Fruit fly (Drosophila melanogaster) whole organism, embryonic: Measurements from ENCODE around the gene CG10376.

ENCODE experiments used
- Ada2b ChIP-seq: fragments of 200-800 bp; sonication (Bioruptor generic); IDR thresholded peaks from 2 replicates; pipeline ENCODE4 v1.3.6; 2022; ENCODE audit warnings: missing biosample characterization, missing genetic modification characterization
- CG10147 ChIP-seq: fragments of 200-800 bp; sonication (Bioruptor generic); optimal IDR thresholded peaks from 2 replicates; lab custom pipeline; 2019; ENCODE audit warnings: missing biosample characterization, mild to moderate bottlenecking, missing genetic modification characterization, moderate library complexity
- CG10565 ChIP-seq: fragments of 200-800 bp; sonication (Bioruptor generic); optimal IDR thresholded peaks from 3 replicates; lab custom pipeline; 2016; ENCODE audit warnings: missing biosample characterization, mild to moderate bottlenecking, missing genetic modification characterization
- CG10979 ChIP-seq: fragments of 200-800 bp; sonication (Bioruptor generic); optimal IDR thresholded peaks from 2 replicates; lab custom pipeline; 2018; ENCODE audit warnings: missing biosample characterization, mild to moderate bottlenecking, missing genetic modification characterization, moderate library complexity
- CG11085 ChIP-seq: fragments of 200-800 bp; sonication (Bioruptor generic); IDR thresholded peaks from 2 replicates; pipeline ENCODE4 v1.3.6; 2022; ENCODE audit warnings: missing biosample characterization, missing genetic modification characterization
- CG12071 ChIP-seq: fragments of 200-800 bp; sonication (Bioruptor generic); optimal IDR thresholded peaks from 3 replicates; lab custom pipeline; 2018; ENCODE audit warnings: missing biosample characterization, mild to moderate bottlenecking, missing genetic modification characterization
- CG12104 ChIP-seq: fragments of 200-800 bp; sonication (Bioruptor generic); optimal IDR thresholded peaks from 3 replicates; lab custom pipeline; 2016; ENCODE audit warnings: missing biosample characterization, missing genetic modification characterization
- CG14014 ChIP-seq: fragments of 200-800 bp; sonication (Bioruptor generic); IDR thresholded peaks from 2 replicates; pipeline ENCODE4 v1.3.6; 2022; ENCODE audit warnings: missing biosample characterization, missing genetic modification characterization
- CG14667 ChIP-seq: fragments of 200-800 bp; sonication (Bioruptor generic); IDR thresholded peaks from 2 replicates; pipeline ENCODE4 v1.3.6; 2022; ENCODE audit warnings: missing biosample characterization, missing genetic modification characterization
- CG15601 ChIP-seq: fragments of 200-800 bp; sonication (Bioruptor generic); optimal IDR thresholded peaks from 3 replicates; lab custom pipeline; 2019; ENCODE audit warnings: missing biosample characterization, mild to moderate bottlenecking, missing genetic modification characterization, moderate library complexity
- CG17359 ChIP-seq: fragments of 200-800 bp; sonication (Bioruptor generic); optimal IDR thresholded peaks from 3 replicates; lab custom pipeline; 2018; ENCODE audit warnings: missing biosample characterization, mild to moderate bottlenecking, missing genetic modification characterization, moderate library complexity
- CG17612 ChIP-seq: fragments of 200-800 bp; sonication (Bioruptor generic); IDR thresholded peaks from 2 replicates; pipeline ENCODE4 v1.3.6; 2022; ENCODE audit warnings: missing biosample characterization, missing genetic modification characterization
- CG1832 ChIP-seq: fragments of 200-800 bp; sonication (Bioruptor generic); optimal IDR thresholded peaks from 2 replicates; lab custom pipeline; 2017; ENCODE audit warnings: missing biosample characterization, mild to moderate bottlenecking, missing genetic modification characterization, inconsistent platforms
- CG2129 ChIP-seq: fragments of 200-800 bp; sonication (Bioruptor generic); IDR thresholded peaks from 2 replicates; pipeline ENCODE4 v1.3.6; 2022; ENCODE audit warnings: missing biosample characterization, missing genetic modification characterization; ENCODE audit not compliant: partially characterized antibody
- CG30403 ChIP-seq: fragments of 200-800 bp; sonication (Bioruptor generic); optimal IDR thresholded peaks from 3 replicates; lab custom pipeline; 2016; ENCODE audit warnings: missing biosample characterization, missing genetic modification characterization
- CG31388 ChIP-seq: fragments of 200-800 bp; sonication (Bioruptor generic); optimal IDR thresholded peaks from 2 replicates; lab custom pipeline; 2016; ENCODE audit warnings: missing biosample characterization, missing genetic modification characterization
- CG43689 ChIP-seq: fragments of 200-800 bp; sonication (Bioruptor generic); IDR thresholded peaks from 2 replicates; pipeline ENCODE4 v1.3.6; 2022; ENCODE audit warnings: missing biosample characterization, missing genetic modification characterization
- CG5180 ChIP-seq: fragments of 200-800 bp; sonication (Bioruptor generic); optimal IDR thresholded peaks from 3 replicates; lab custom pipeline; 2017; ENCODE audit warnings: missing biosample characterization, missing genetic modification characterization, mild to moderate bottlenecking, moderate library complexity, missing genetic modification reagents
- CG5245 ChIP-seq: fragments of 200-800 bp; sonication (Bioruptor generic); optimal IDR thresholded peaks from 3 replicates; lab custom pipeline; 2016; ENCODE audit warnings: missing biosample characterization, missing genetic modification characterization
- CG6689 ChIP-seq: fragments of 200-800 bp; sonication (Bioruptor generic); IDR thresholded peaks from 2 replicates; pipeline ENCODE4 v1.3.6; 2022; ENCODE audit warnings: missing biosample characterization, missing genetic modification characterization
- CG7928 ChIP-seq: fragments of 200-800 bp; sonication (Bioruptor generic); optimal IDR thresholded peaks from 2 replicates; lab custom pipeline; 2017; ENCODE audit warnings: missing biosample characterization, mild to moderate bottlenecking, missing genetic modification characterization
- CG8089 ChIP-seq: fragments of 200-800 bp; sonication (Bioruptor generic); optimal IDR thresholded peaks from 3 replicates; lab custom pipeline; 2016; ENCODE audit warnings: missing biosample characterization, missing genetic modification characterization
- CG8281 ChIP-seq: fragments of 200-800 bp; sonication (Bioruptor generic); optimal IDR thresholded peaks from 2 replicates; lab custom pipeline; 2018; ENCODE audit warnings: missing biosample characterization, mild to moderate bottlenecking, missing genetic modification characterization, moderate library complexity
- CG8924 ChIP-seq: fragments of 200-800 bp; optimal IDR thresholded peaks from 3 replicates; lab custom pipeline; 2019; ENCODE audit warnings: missing biosample characterization, mild to moderate bottlenecking, missing genetic modification characterization, moderate library complexity
- CG9876 ChIP-seq: fragments of 200-800 bp; sonication (Bioruptor generic); optimal IDR thresholded peaks from 2 replicates; lab custom pipeline; 2016; ENCODE audit warnings: missing biosample characterization, missing genetic modification characterization
- D19A ChIP-seq: fragments of 200-800 bp; optimal IDR thresholded peaks from 3 replicates; lab custom pipeline; 2019; ENCODE audit warnings: missing biosample characterization, mild to moderate bottlenecking, missing genetic modification characterization, moderate library complexity
- Dll ChIP-seq: fragments of 200-800 bp; sonication (Bioruptor generic); IDR thresholded peaks from 4 replicates; pipeline ENCODE4 v1.3.6; 2022; ENCODE audit warnings: missing biosample characterization, missing genetic modification characterization; ENCODE audit not compliant: partially characterized antibody
- Dref ChIP-seq: fragments of 200-800 bp; sonication (Bioruptor generic); IDR thresholded peaks from 2 replicates; pipeline ENCODE4 v1.3.6; 2022; ENCODE audit warnings: missing biosample characterization, missing genetic modification characterization
- Ets65A ChIP-seq: fragments of 200-800 bp; sonication (Bioruptor generic); peaks from one replicate; lab custom pipeline; 2016; ENCODE audit warnings: missing biosample characterization, missing genetic modification characterization
- Hr3 ChIP-seq: fragments of 200-800 bp; sonication (Bioruptor generic); optimal IDR thresholded peaks from 3 replicates; lab custom pipeline; 2016; ENCODE audit warnings: missing biosample characterization, missing genetic modification characterization
- Mad ChIP-seq: fragments of 200-800 bp; sonication (Bioruptor generic); optimal IDR thresholded peaks from 2 replicates; lab custom pipeline; 2016; ENCODE audit warnings: missing biosample characterization, missing genetic modification characterization
- NFAT ChIP-seq: fragments of 200-800 bp; sonication (Bioruptor generic); IDR thresholded peaks from 2 replicates; pipeline ENCODE4 v1.3.6; 2022; ENCODE audit warnings: missing biosample characterization, missing genetic modification characterization
- Side ChIP-seq: fragments of 200-800 bp; sonication (Bioruptor generic); optimal IDR thresholded peaks from 2 replicates; lab custom pipeline; 2016; ENCODE audit warnings: missing biosample characterization, missing genetic modification characterization
- Sin3A ChIP-seq: fragments of >200 bp; optimal IDR thresholded peaks from 2 replicates; lab custom pipeline; 2018
- Tbp ChIP-seq: fragments of >200 bp; optimal IDR thresholded peaks from 2 replicates; lab custom pipeline; 2018; ENCODE audit warnings: missing biosample characterization, missing genetic modification characterization
- Usf ChIP-seq: fragments of 200-800 bp; sonication (Bioruptor generic); optimal IDR thresholded peaks from 2 replicates; lab custom pipeline; 2017; ENCODE audit warnings: missing genotype, missing biosample characterization, missing genetic modification characterization
- ab ChIP-seq: fragments of 200-800 bp; sonication (Bioruptor generic); optimal IDR thresholded peaks from 2 replicates; lab custom pipeline; 2016; ENCODE audit warnings: missing biosample characterization, missing genetic modification characterization
- cg ChIP-seq: fragments of 200-800 bp; sonication (Bioruptor generic); optimal IDR thresholded peaks from 3 replicates; lab custom pipeline; 2019; ENCODE audit warnings: missing biosample characterization, mild to moderate bottlenecking, missing genetic modification characterization, moderate library complexity
- emc ChIP-seq: fragments of 200-800 bp; sonication (Bioruptor generic); optimal IDR thresholded peaks from 2 replicates; lab custom pipeline; 2016; ENCODE audit warnings: missing biosample characterization, missing genetic modification characterization
- gem ChIP-seq: fragments of 200-800 bp; sonication (Bioruptor generic); optimal IDR thresholded peaks from 2 replicates; lab custom pipeline; 2019; ENCODE audit warnings: missing biosample characterization, mild to moderate bottlenecking, missing genetic modification characterization, moderate library complexity
- grn ChIP-seq: fragments of 200-800 bp; sonication (Bioruptor generic); optimal IDR thresholded peaks from 3 replicates; lab custom pipeline; 2017; ENCODE audit warnings: missing biosample characterization, missing genetic modification characterization
- hb ChIP-seq: fragments of 200-800 bp; sonication (Bioruptor generic); IDR thresholded peaks from 3 replicates; pipeline ENCODE4 v1.3.6; 2022; ENCODE audit warnings: missing biosample characterization, missing genetic modification characterization; ENCODE audit not compliant: partially characterized antibody
- nerfin-1 ChIP-seq: fragments of 200-800 bp; sonication (Bioruptor generic); optimal IDR thresholded peaks from 3 replicates; lab custom pipeline; 2019; ENCODE audit warnings: missing biosample characterization, mild to moderate bottlenecking, missing genetic modification characterization, moderate library complexity
- pho ChIP-seq: fragments of 200-800 bp; sonication (Bioruptor generic); optimal IDR thresholded peaks from 2 replicates; lab custom pipeline; 2016; ENCODE audit warnings: missing biosample characterization, missing genetic modification characterization
- psq ChIP-seq: fragments of 200-800 bp; sonication (Bioruptor generic); optimal IDR thresholded peaks from 2 replicates; lab custom pipeline; 2017; ENCODE audit warnings: missing biosample characterization, missing genetic modification characterization
- pzg ChIP-seq: fragments of 200-800 bp; sonication (Bioruptor generic); optimal IDR thresholded peaks from 3 replicates; lab custom pipeline; 2018; ENCODE audit warnings: missing biosample characterization, mild to moderate bottlenecking, missing genetic modification characterization, moderate library complexity
- sd ChIP-seq: fragments of 200-800 bp; sonication (Bioruptor generic); optimal IDR thresholded peaks from 3 replicates; lab custom pipeline; 2018; ENCODE audit warnings: missing biosample characterization, mild to moderate bottlenecking, missing genetic modification characterization, moderate library complexity
- shn ChIP-seq: fragments of 200-800 bp; sonication (Bioruptor generic); optimal IDR thresholded peaks from 3 replicates; lab custom pipeline; 2016; ENCODE audit warnings: missing biosample characterization, missing genetic modification characterization
- slbo ChIP-seq: fragments of 200-800 bp; sonication (Bioruptor generic); IDR thresholded peaks from 2 replicates; pipeline ENCODE4 v1.3.6; 2022; ENCODE audit warnings: missing biosample characterization, missing genetic modification characterization
- tup ChIP-seq: fragments of 200-800 bp; sonication (Bioruptor generic); optimal IDR thresholded peaks from 2 replicates; lab custom pipeline; 2016; ENCODE audit warnings: missing biosample characterization, mild to moderate bottlenecking, missing genetic modification characterization, moderate library complexity
- vfl ChIP-seq: fragments of 200-800 bp; sonication (Bioruptor generic); optimal IDR thresholded peaks from 2 replicates; lab custom pipeline; 2016; ENCODE audit warnings: missing biosample characterization, missing genetic modification characterization

The CG10376 gene

DNA sequence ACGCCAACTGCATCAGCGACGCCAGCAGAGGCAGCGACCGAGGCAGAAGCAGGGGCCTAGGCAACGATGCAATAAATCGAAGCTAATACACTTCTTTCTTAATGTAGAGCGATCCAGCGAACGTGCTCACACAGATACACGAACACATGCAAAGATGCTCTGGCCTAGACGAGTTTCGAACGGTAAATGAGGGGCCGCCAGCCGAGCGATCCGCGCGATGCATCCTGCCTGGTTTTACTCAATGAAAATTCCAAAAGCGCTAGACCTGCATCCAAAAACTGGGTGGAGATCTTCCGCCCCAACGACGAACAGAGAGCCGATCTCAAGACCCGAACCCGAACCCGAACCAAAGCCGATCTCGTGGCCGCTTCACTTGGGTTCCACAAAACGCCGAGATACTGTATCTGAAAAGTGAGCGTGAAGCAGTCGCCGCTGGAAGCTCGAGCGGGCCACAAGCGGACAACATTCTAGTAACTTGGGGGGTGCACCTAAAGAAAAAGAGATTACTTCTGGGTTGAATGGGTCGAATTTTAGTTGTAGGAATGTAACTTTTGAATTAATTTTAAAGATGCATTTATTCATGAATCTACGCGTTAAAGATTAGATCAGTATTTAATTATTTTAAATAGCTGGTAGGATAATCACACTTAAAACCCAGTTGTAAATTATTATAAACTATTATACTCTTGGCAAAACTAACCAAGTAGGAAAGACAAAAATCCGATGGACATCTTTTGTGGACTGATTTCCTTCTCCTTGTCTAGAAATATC is 30.0 kb upstream of the CG10376 start (continued):
- no peak for TF ChIP-seq NFAT
- no peak for TF ChIP-seq CG12104 (GFP tag; lab: Kevin White, UChicago)
- TF ChIP-seq Tbp (GFP tag; lab: Kevin White, UChicago) = no peak
- TF ChIP-seq CG12071 = no peak
- TF ChIP-seq Dref (GFP tag; lab: Robert Waterston, UW) = no peak
- TF ChIP-seq Usf = no peak
- no peak for TF ChIP-seq CG8089 (GFP tag; lab: Kevin White, UChicago)
- TF ChIP-seq CG43689 (GFP tag; lab: Robert Waterston, UW) = no peak
- TF ChIP-seq tup (GFP tag; lab: Kevin White, UChicago) = no peak
- no peak for TF ChIP-seq Ada2b (GFP tag; lab: Robert Waterston, UW)
- TF ChIP-seq psq = no peak
- no peak for TF ChIP-seq slbo (GFP tag; lab: Robert Waterston, UW)
- TF ChIP-seq CG10147 (GFP tag; lab: Kevin White, UChicago) = no peak
- TF ChIP-seq pho = no peak
- peak; percentile 9 for TF ChIP-seq CG10979 (tag; lab: Kevin White, UChicago)
- TF ChIP-seq gem (tag; lab: Kevin White, UChicago) = peak; percentile 17
- no peak for TF ChIP-seq nerfin-1
- no peak for TF ChIP-seq CG30403 (GFP tag; lab: Kevin White, UChicago)
- TF ChIP-seq vfl (GFP tag; lab: Kevin White, UChicago) = no peak
- TF ChIP-seq pzg (GFP tag; lab: Kevin White, UChicago) = no peak
- TF ChIP-seq Side (GFP tag; lab: Kevin White, UChicago) = no peak
- TF ChIP-seq CG8924 (tag; lab: Kevin White, UChicago) = no peak
- TF ChIP-seq CG5180 = no peak
- TF ChIP-seq CG1832 (GFP tag; lab: Kevin White, UChicago) = no peak
- peak; percentile 73 for TF ChIP-seq cg (GFP tag; lab: Kevin White, UChicago)
- TF ChIP-seq sd (tag; lab: Kevin White, UChicago) = peak; percentile 88
- TF ChIP-seq CG17359 = no peak
- TF ChIP-seq CG6689 = no peak
- no peak for TF ChIP-seq CG14014 (GFP tag; lab: Robert Waterston, UW)
- TF ChIP-seq CG17612 (GFP tag; lab: Robert Waterston, UW) = no peak
- TF ChIP-seq Dll (GFP tag; lab: Robert Waterston, UW) = no peak
- no peak for TF ChIP-seq hb (GFP tag; lab: Robert Waterston, UW)
- no peak for TF ChIP-seq CG5245 (GFP tag; lab: Kevin White, UChicago)
- no peak for TF ChIP-seq emc (GFP tag; lab: Kevin White, UChicago)
- no peak for TF ChIP-seq CG10565 (GFP tag; lab: Kevin White, UChicago)
- TF ChIP-seq Ets65A = no peak
- no peak for TF ChIP-seq grn
- no peak for TF ChIP-seq CG2129
- TF ChIP-seq Hr3 (GFP tag; lab: Kevin White, UChicago) = no peak
- no peak for TF ChIP-seq shn (GFP tag; lab: Kevin White, UChicago)
- TF ChIP-seq D19A = peak; percentile 67
- TF ChIP-seq CG9876 (GFP tag; lab: Kevin White, UChicago) = no peak
- no peak for TF ChIP-seq CG8281 (tag; lab: Kevin White, UChicago)
- TF ChIP-seq ab (GFP tag; lab: Kevin White, UChicago) = no peak
- TF ChIP-seq Mad = no peak
- TF ChIP-seq CG7928 (GFP tag; lab: Kevin White, UChicago) = no peak
- TF ChIP-seq CG15601 (tag; lab: Kevin White, UChicago) = no peak
- TF ChIP-seq CG31388 = no peak
- no peak for TF ChIP-seq CG14667 (GFP tag; lab: Robert Waterston, UW)
- TF ChIP-seq CG11085 (GFP tag; lab: Robert Waterston, UW) = no peak
- no peak for TF ChIP-seq Sin3A
